Fruit fly (Drosophila melanogaster): ENCODE data around the gene CG1638.

CG1638 gene

DNA sequence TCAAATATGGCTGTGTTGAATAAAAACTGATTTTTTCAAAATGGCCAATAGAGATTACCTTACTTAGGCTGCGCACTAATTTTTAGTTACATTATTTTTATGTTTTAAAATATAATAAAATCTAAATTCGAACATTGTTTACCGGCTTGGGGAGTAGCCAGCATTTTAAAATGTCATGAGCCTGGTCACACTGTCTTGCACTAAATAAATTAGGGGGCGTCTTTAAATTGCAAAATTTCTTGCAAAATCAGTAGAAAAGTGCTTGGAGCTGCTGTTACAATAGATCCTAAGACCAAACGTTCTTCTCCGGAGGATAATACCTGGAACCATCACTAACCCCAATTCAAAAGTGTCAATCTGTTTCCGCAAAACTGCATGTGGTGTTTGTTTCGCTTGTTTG, 27.4 kb downstream of the CG1638 start, which contains the start of gene pasha:
pasha (plus strand) TSS at position 177 of the 400 bp plus-strand sequence.
- TF ChIP-seq Pif1A (GFP tag; optimal IDR thresholded peaks at IDR 0.05) (no peak), CG4496 (GFP tag; IDR thresholded peaks at IDR 0.05) (no peak), CG17806 (tag; optimal IDR thresholded peaks at IDR 0.05) (no peak), rn (GFP tag; IDR thresholded peaks at IDR 0.05) (no peak), CG15710 (tag; optimal IDR thresholded peaks at IDR 0.05) (no peak), CG32121 (GFP tag; IDR thresholded peaks at IDR 0.05) (no peak), Ets98B (GFP tag; IDR thresholded peaks at IDR 0.05) (no peak), CG13204 (GFP tag; optimal IDR thresholded peaks at IDR 0.05) (no peak), Pif1B (GFP tag; optimal IDR thresholded peaks at IDR 0.05) (no peak), D1 (tag; optimal IDR thresholded peaks at IDR 0.05) (no peak), Snoo (tag; optimal IDR thresholded peaks at IDR 0.05) (no peak), CG10348 (GFP tag; IDR thresholded peaks at IDR 0.05) (no peak), fd96Ca (GFP tag; IDR thresholded peaks at IDR 0.05) (no peak), CG12605 (GFP tag; IDR thresholded peaks at IDR 0.05) (no peak), CG34367 (tag; optimal IDR thresholded peaks at IDR 0.05) (no peak), gl (tag; optimal IDR thresholded peaks at IDR 0.05) (no peak), CG14655 (GFP tag; optimal IDR thresholded peaks at IDR 0.05) (no peak), CG8301 (tag; optimal IDR thresholded peaks at IDR 0.05) (no peak), CG8159 (tag; optimal IDR thresholded peaks at IDR 0.05) (no peak), EcR (GFP tag; optimal IDR thresholded peaks at IDR 0.05) (no peak)

DNA sequence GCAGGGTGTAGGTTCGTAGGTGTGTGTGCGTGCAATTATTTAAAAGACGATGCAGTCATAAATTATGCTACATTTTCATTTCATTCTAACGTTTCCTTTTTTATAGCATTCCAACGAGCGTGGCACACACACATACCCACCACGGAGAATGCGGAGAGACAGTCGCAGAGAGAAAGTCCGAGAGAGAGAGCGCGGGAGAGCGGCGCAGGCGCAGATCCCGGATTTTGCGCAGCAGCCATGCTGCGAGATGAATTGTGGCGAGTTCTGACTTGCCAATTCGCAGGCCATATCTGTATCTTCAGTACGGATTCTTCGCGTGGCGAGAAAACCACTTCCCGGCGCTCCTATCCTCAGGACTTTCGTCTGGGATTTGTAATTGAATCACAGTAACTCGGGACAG, 31.4 kb downstream of the CG1638 start, which contains the start of gene kek6:
kek6 (plus strand) TSS at position 323 of the 400 bp plus-strand sequence.
- no peak for TF ChIP-seq CG14655 (GFP tag; optimal IDR thresholded peaks at IDR 0.05)
- TF ChIP-seq D1 (tag; optimal IDR thresholded peaks at IDR 0.05) = no peak
- no peak for TF ChIP-seq gl (tag; optimal IDR thresholded peaks at IDR 0.05)

DNA sequence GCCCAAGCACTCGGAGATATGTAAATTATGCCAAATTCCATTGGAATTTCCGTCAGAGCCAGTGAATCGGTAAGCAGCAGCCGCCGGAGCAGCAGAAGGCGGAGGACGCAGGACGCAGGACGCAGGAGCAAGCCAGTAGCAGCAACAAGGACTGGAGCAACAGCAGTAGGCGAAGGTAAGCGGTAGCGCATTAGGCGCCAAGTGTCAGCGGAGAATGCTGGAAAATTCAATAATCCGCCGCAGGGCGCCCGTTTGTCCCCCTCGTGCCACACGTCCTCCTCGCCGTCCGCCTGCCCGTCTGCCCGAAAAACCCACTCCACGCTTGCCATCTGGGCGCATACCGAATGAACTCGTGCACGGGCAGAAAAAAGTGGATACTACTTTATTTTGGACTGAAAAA, 32.3 kb downstream of the CG1638 start:
- TF ChIP-seq CG15710 (tag; optimal IDR thresholded peaks at IDR 0.05) = no peak
- TF ChIP-seq Ets98B (GFP tag; IDR thresholded peaks at IDR 0.05) = no peak
- no peak for TF ChIP-seq CG17806 (tag; optimal IDR thresholded peaks at IDR 0.05)
- no peak for TF ChIP-seq fd96Ca (GFP tag; IDR thresholded peaks at IDR 0.05)
- TF ChIP-seq CG9948 (tag; optimal IDR thresholded peaks at IDR 0.05) = no peak
- no peak for TF ChIP-seq Pif1A (GFP tag; optimal IDR thresholded peaks at IDR 0.05)
- TF ChIP-seq gl (tag; optimal IDR thresholded peaks at IDR 0.05) = no peak
- no peak for TF ChIP-seq CG10348 (GFP tag; IDR thresholded peaks at IDR 0.05)
- TF ChIP-seq CG12605 (GFP tag; IDR thresholded peaks at IDR 0.05) = no peak
- TF ChIP-seq CG4496 (GFP tag; IDR thresholded peaks at IDR 0.05) = no peak
- no peak for TF ChIP-seq CG13204 (GFP tag; optimal IDR thresholded peaks at IDR 0.05)
- no peak for TF ChIP-seq CG32121 (GFP tag; IDR thresholded peaks at IDR 0.05)
- TF ChIP-seq CG8301 (tag; optimal IDR thresholded peaks at IDR 0.05) = no peak
- TF ChIP-seq D1 (tag; optimal IDR thresholded peaks at IDR 0.05) = no peak
- TF ChIP-seq Pif1B (GFP tag; optimal IDR thresholded peaks at IDR 0.05) = no peak
- no peak for TF ChIP-seq CG34367 (tag; optimal IDR thresholded peaks at IDR 0.05)

dm6 chr3R:31626237-31626636, 35.9 kb downstream of the CG1638 start:
- TF ChIP-seq Pif1A (GFP tag; optimal IDR thresholded peaks at IDR 0.05) (no peak), CG4496 (GFP tag; IDR thresholded peaks at IDR 0.05) (no peak), CG9948 (tag; optimal IDR thresholded peaks at IDR 0.05) (no peak), CG8301 (tag; optimal IDR thresholded peaks at IDR 0.05) (no peak), CG10348 (GFP tag; IDR thresholded peaks at IDR 0.05) (no peak), rn (GFP tag; IDR thresholded peaks at IDR 0.05) (no peak), CG32121 (GFP tag; IDR thresholded peaks at IDR 0.05) (no peak), D1 (tag; optimal IDR thresholded peaks at IDR 0.05) (no peak)

DNA sequence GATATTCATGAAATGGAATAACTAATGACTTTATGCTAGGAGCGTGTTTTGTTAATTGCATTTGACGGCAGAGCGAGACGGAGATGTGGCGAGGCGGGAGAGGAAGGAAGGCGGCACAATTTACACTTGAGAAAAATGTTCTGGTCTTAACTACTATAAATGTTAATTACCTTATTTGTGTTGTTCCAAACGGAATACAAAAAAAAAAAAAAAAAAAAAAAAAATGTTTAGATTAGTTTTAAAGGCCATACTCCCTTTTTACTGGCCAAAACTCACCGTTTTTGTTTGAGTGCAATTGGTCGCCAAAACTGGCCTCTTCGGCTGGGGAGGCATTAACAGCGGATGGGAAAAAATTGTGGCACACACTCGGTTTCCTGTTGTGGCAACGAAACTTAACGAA, 36.8 kb downstream of the CG1638 start:
- TF ChIP-seq fd96Ca (GFP tag; IDR thresholded peaks at IDR 0.05) (peak; percentile 57; the same call in 1 of the 3 replicates), CG8301 (tag; optimal IDR thresholded peaks at IDR 0.05) (peak; percentile 0), CG12605 (GFP tag; IDR thresholded peaks at IDR 0.05) (no peak), CG15710 (tag; optimal IDR thresholded peaks at IDR 0.05) (no peak), CG13204 (GFP tag; optimal IDR thresholded peaks at IDR 0.05) (no peak), Ets98B (GFP tag; IDR thresholded peaks at IDR 0.05) (peak; percentile 51), CG4496 (GFP tag; IDR thresholded peaks at IDR 0.05) (peak; percentile 25; the same call in 1 of the 3 replicates), CG32121 (GFP tag; IDR thresholded peaks at IDR 0.05) (0 out of 2 replicates have a peak, but pooled peaks have one; percentile 24)

DNA sequence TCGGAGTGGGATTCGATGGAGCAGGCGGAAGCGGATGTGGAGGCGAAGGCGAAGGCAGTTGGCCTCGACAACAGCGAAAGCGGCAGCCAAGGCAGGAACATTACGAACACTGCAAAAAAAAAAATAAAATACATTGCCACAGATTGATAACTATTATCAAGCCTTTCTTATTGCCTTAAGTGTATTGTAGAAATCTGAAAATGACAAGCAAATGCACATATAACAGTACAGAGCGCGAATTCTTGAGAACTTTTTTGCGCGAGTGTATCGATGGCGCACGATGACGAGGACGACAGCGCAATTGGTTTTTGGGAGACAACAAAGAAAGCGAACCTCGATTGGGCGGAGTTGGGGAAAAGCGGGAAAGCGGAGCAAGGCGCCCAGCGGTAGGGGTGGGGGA, 40.0 kb downstream of the CG1638 start:
- TF ChIP-seq CG34367 (tag; optimal IDR thresholded peaks at IDR 0.05) (no peak), CG4496 (GFP tag; IDR thresholded peaks at IDR 0.05) (0 out of 3 replicates have a peak, but pooled peaks have one; percentile 31)

- TF ChIP-seq rn (GFP tag; IDR thresholded peaks at IDR 0.05) (no peak), CG34367 (tag; optimal IDR thresholded peaks at IDR 0.05) (no peak), CG8159 (tag; optimal IDR thresholded peaks at IDR 0.05) (no peak), CG13204 (GFP tag; optimal IDR thresholded peaks at IDR 0.05) (no peak), Snoo (tag; optimal IDR thresholded peaks at IDR 0.05) (no peak), D1 (tag; optimal IDR thresholded peaks at IDR 0.05) (no peak), gl (tag; optimal IDR thresholded peaks at IDR 0.05) (no peak), fd96Ca (GFP tag; IDR thresholded peaks at IDR 0.05) (no peak), CG32121 (GFP tag; IDR thresholded peaks at IDR 0.05) (no peak), CG4496 (GFP tag; IDR thresholded peaks at IDR 0.05) (no peak), CG9948 (tag; optimal IDR thresholded peaks at IDR 0.05) (no peak), Pif1A (GFP tag; optimal IDR thresholded peaks at IDR 0.05) (no peak), CG8301 (tag; optimal IDR thresholded peaks at IDR 0.05) (no peak), Ets98B (GFP tag; IDR thresholded peaks at IDR 0.05) (no peak), EcR (GFP tag; optimal IDR thresholded peaks at IDR 0.05) (no peak), Pif1B (GFP tag; optimal IDR thresholded peaks at IDR 0.05) (no peak), CG10348 (GFP tag; IDR thresholded peaks at IDR 0.05) (no peak), CG17806 (tag; optimal IDR thresholded peaks at IDR 0.05) (no peak), CG12605 (GFP tag; IDR thresholded peaks at IDR 0.05) (no peak), CG14655 (GFP tag; optimal IDR thresholded peaks at IDR 0.05) (no peak)
These were observed 41.9 kb downstream of the CG1638 start for dm6 chr3R:31632316-31632715.
